Worm (Caenorhabditis elegans) whole organism, dauer: ENCODE data around the gene tnt-3.

Experiments
- unc-62 ChIP-seq: sonication (generic microtip); optimal IDR thresholded peaks from 2 replicates; lab custom pipeline; 2017; ENCODE audit warnings: missing biosample characterization, missing genetic modification reagents, missing genetic modification characterization

tnt-3 gene

ce11 chrX:7956449-7956848 lies 11.6 kb upstream of the tnt-3 start:
- TF ChIP-seq unc-62 (GFP tag; lab: Kevin White, UChicago) = no peak

DNA sequence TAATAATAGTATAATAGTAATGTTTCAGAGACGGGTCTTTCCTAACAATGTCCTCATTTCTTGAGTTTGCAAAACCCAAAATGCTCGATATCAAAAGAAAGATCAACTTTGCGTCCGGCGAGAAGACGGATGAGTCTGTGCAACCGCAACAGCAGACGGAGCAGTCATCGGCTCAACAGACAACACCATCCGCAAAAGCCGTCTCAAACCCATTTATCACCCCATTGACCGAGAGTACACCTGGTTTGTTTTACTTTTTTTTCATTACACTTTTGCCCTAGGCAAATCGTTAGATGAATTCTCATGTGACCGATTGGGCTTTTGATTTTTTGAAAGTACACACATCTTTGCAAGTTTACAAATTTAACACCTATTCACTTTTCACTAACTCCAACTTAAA lies 9.4 kb upstream of the tnt-3 start, which contains the start of gene dct-1:
Gene dct-1, plus strand, starts transcription at position 27 of the 400 bp plus-strand sequence.
- no peak for TF ChIP-seq unc-62 (GFP tag; lab: Kevin White, UChicago)

DNA sequence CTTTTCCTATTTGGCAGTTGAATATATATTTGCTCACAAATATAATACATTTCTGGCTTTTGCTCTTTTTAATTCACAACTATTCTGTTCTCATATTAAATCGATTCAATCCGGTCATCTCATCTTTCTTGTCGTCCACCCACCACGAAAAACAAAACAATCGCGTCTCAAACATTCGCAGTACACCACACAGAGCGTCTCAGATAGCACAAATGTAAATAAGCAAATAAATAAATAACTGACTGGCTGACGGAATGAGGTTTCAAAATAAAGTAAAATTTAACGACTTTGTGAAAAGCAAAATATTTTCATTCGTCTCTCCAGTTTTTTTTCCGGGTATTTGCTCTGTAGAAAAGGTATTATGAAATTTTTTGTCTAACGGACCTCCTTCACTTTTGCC lies 8.8 kb upstream of the tnt-3 start:
- TF ChIP-seq unc-62 (GFP tag; lab: Kevin White, UChicago) = no peak

DNA sequence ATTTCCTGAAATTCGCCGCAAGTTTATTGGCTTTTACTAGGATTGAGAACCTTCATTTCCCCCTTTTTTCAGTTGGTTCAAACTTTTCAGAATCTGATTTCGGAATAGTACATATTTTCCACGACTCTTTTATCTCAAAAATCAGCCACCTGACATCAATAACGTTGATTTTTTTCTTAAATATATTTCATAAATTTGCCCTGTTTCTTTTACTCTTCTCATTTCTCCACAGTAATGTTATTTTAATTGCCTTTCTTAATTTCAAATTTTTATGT lies 8.1 kb upstream of the tnt-3 start:
- no peak for TF ChIP-seq unc-62 (GFP tag; lab: Kevin White, UChicago)

DNA sequence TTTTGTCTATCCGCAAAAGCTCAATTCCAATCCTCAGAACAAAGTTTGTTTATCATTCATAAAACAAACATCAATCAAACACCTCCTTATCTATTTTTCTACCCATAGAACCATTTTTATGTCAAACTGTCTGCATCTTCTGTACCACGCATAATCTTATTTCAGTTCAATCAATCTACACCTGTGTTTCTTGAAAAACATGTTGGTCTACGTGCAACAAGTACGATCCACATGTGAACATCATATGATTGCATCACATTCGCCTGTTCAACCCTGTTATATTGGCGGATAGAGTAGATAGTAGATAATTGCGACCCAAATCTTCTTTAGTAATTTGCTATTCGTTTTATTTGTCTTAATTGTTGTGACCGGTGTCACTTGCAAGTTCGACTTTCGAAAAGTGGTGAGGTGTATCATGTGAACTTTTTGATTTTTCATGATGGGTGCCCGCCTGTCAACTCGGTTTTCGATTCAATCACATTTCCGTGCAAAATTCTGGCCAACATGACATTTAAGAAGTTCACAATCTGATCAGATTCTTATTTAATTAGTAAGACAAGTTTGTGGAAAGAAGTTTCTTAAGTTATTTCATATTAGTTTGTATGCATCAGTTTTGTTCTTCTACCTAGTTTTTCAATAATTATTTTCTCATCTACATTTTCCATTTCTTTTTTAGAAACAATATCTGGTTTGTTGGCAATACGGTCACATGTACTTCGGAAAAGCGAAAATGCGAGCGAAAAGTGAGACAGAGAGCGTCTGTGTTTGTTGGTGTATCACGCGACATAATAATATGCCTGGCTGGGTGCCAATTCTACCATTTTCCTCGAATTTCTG lies 7.5 kb upstream of the tnt-3 start:
- TF ChIP-seq unc-62 (GFP tag; lab: Kevin White, UChicago) = no peak

ce11 chrX:7951578-7951977 lies 6.7 kb upstream of the tnt-3 start:
- TF ChIP-seq unc-62 (GFP tag; lab: Kevin White, UChicago) = no peak

- no peak for TF ChIP-seq unc-62 (GFP tag; lab: Kevin White, UChicago)
Observed at ce11 chrX:7945438-7945837, 539 bp upstream of the tnt-3 start.

ce11 chrX:7942675-7943074 lies 2.2 kb downstream of the tnt-3 start:
- no peak for TF ChIP-seq unc-62 (GFP tag; lab: Kevin White, UChicago)

DNA sequence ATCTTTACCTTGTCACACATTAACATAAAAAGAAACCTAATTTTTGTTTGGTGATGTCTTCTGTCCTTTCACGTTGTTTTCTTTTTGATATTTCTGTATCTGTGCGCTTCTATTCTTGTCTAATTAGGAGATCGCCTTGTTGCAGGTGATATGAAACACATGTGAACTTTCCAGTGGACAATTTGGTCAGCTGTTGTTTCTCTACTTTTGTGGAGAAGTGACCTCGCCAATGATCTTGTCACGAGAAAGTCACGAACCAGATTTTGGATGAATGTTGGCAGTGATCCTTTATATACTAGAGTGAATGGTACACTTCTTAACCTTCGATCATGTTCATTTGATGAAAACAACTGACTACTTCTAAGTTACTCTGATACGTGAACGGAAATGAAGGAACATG lies 12.4 kb downstream of the tnt-3 start:
- TF ChIP-seq unc-62 (GFP tag; lab: Kevin White, UChicago) = no peak

DNA sequence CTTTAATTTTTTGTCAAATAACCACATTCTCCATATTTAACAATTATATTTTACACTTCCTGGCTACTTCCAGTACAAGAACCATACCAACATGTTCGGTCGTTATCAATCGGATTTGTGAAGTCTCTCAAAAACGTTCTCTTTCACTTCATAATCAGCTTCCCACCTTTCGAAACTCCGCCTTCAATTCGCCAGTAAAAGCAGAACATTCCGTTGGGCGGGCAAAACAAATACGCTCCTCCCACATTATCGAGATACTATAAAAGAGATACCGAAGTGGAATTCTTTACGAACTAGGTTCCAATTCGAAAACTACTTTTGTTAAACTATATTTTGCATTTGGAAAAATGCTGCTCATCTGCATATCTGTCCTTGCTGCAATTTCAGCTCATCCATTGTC lies 14.4 kb downstream of the tnt-3 start, which contains the start of gene zig-3:
Gene zig-3, plus strand, starts transcription at position 301 of the 400 bp plus-strand sequence.
- no peak for TF ChIP-seq unc-62 (GFP tag; lab: Kevin White, UChicago)

DNA sequence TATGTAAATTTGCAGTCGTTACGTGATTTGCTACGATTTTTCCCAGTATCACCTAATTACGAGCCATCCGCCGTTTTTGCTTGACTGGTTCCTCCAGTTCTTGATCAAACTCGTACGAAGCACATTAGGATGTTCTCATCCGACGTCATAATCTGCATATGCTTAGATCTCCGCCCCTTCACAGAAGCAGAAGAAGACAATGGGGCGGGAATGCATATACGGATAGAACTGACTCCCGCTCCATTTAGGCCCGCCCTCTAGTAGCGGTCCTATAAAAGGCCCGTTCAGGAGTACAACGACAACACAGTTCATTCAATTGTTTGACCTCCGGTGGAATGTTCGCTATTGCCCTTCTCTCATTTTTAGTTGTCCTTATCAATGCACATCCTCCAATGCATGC lies 19.8 kb downstream of the tnt-3 start, which contains the start of gene zig-4:
Gene zig-4, plus strand, starts transcription at position 301 of the 400 bp plus-strand sequence.
- no peak for TF ChIP-seq unc-62 (GFP tag; lab: Kevin White, UChicago)

- no peak for TF ChIP-seq unc-62 (GFP tag; lab: Kevin White, UChicago)
Observed at ce11 chrX:7921130-7921529, 23.8 kb downstream of the tnt-3 start.

DNA sequence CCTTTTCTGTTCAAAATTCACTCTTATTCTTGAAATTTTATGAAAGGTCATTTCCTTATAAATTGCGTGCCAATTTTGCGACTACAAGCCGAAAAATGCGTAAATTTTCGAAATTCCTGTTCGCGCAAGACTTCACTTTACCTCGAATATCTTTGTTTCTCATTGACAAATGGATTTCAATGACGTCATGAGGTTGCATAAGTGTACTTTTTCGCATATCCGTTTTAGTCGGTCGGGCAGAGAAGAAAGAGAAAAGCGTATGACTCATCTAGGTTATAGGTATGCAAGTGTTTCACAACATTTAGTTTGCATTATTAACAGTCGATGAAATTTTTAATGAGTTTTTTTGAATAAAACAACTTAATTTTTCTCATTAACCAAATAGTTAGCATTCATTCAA lies 28.8 kb downstream of the tnt-3 start:
- no peak for TF ChIP-seq unc-62 (GFP tag; lab: Kevin White, UChicago)

DNA sequence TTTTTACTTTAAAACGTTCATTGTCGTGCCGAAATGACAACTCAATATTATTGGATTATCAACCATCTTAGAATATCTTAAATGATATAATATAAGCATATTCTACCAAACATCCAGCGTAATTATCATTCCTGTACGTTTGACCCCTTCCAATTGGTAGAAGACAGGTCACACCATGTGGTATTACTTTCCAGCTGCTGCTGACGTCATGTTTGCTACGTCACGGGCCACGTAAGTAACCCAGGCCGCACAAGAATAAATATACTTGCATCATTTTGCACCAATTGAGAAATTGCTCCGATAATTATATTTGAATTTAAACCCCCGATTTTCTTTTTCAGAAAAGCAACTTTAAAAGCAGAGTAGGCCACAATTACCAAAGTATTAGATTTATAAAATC lies 29.3 kb downstream of the tnt-3 start:
- TF ChIP-seq unc-62 (GFP tag; lab: Kevin White, UChicago) = no peak

ce11 chrX:7913830-7914229 lies 31.1 kb downstream of the tnt-3 start, which contains the start of gene C39D10.7:
Gene C39D10.7, minus strand, starts transcription at chrX:7913930.
- no peak for TF ChIP-seq unc-62 (GFP tag; lab: Kevin White, UChicago)

- TF ChIP-seq unc-62 (GFP tag; lab: Kevin White, UChicago) = no peak
Observed at ce11 chrX:7906430-7907014, 38.4 kb downstream of the tnt-3 start, which contains the start of gene C39D10.1. Gene C39D10.1, plus strand, starts transcription at chrX:7906964.

DNA sequence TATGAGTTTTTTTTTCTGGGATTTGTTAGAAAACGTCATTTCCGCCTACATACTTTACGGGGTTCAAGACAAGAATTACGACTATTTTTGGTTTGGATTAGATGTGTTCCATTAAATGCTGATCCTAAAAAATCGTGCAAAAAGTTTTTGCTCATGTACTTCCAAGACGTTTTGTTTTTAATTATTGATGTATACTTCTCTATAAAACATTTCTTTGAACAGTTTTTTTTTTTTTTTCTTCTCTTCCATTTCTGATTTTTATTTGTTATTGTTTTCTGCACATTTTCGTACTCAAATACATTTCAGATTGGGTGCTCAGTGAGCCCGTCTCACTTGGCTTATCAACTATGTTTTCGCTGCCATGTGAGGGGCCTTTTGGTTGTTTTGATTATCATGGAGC lies 41.9 kb downstream of the tnt-3 start, which contains the start of gene C39D10.11:
Gene C39D10.11, plus strand, starts transcription at position 301 of the 400 bp plus-strand sequence.
- no peak for TF ChIP-seq unc-62 (GFP tag; lab: Kevin White, UChicago)
